Worm (Caenorhabditis elegans) whole organism, mixed stage, embryonic: ENCODE data around the gene ugt-50.

Source experiments
- blmp-1 ChIP-seq: fragments of 150-350 bp; optimal IDR thresholded peaks from 2 replicates; lab custom pipeline; 2014; ENCODE audit warnings: missing biosample characterization, missing genetic modification characterization
- lin-13 ChIP-seq: fragments of 150-350 bp; optimal IDR thresholded peaks from 2 replicates; lab custom pipeline; 2014; ENCODE audit warnings: missing biosample characterization, missing genetic modification characterization
- lsy-2 ChIP-seq: fragments of 150-350 bp; optimal IDR thresholded peaks from 2 replicates; lab custom pipeline; 2014; ENCODE audit warnings: missing biosample characterization, missing genetic modification characterization
- mab-5 ChIP-seq: fragments of 150-350 bp; optimal IDR thresholded peaks from 2 replicates; lab custom pipeline; 2014; ENCODE audit warnings: missing biosample characterization, missing genetic modification characterization
- nhr-12 ChIP-seq: fragments of 150-350 bp; optimal IDR thresholded peaks from 2 replicates; lab custom pipeline; 2014; ENCODE audit warnings: missing biosample characterization, missing genetic modification characterization
- nhr-28 ChIP-seq: fragments of 150-350 bp; optimal IDR thresholded peaks from 2 replicates; lab custom pipeline; 2014; ENCODE audit warnings: missing biosample characterization, missing genetic modification characterization
- unc-62 ChIP-seq: fragments of 150-350 bp; optimal IDR thresholded peaks from 2 replicates; lab custom pipeline; 2014; ENCODE audit warnings: missing biosample characterization, missing genetic modification reagents, missing genetic modification characterization

ce11 chrX:12678532-12678931 lies 12.8 kb upstream of the ugt-50 start, which contains the start of gene adt-1:
- TF ChIP-seq nhr-28 (tag; lab: Kevin White, UChicago) (no peak), unc-62 (GFP tag; lab: Kevin White, UChicago) (no peak), lin-13 (tag; lab: Kevin White, UChicago) (no peak), mab-5 (tag; lab: Kevin White, UChicago) (no peak), lsy-2 (no peak), blmp-1 (tag; lab: Kevin White, UChicago) (no peak), nhr-12 (tag; lab: Kevin White, UChicago) (no peak)
